Fruit fly (Drosophila melanogaster) whole organism, embryonic: Measurements from ENCODE around the gene SP555.

Source experiments
- B-H1 ChIP-seq: fragments of 200-800 bp; sonication (Bioruptor generic); IDR thresholded peaks from 3 replicates; pipeline ENCODE4 v1.3.6; 2022; ENCODE audit warnings: missing biosample characterization, missing genetic modification characterization
- CG10274 ChIP-seq: fragments of 200-800 bp; sonication (Bioruptor generic); optimal IDR thresholded peaks from 3 replicates; lab custom pipeline; 2017; ENCODE audit warnings: missing biosample characterization, mild to moderate bottlenecking, missing genetic modification characterization
- CG10959 ChIP-seq: fragments of 200-800 bp; sonication (Bioruptor generic); IDR thresholded peaks from 2 replicates; pipeline ENCODE4 v1.3.6; 2022; ENCODE audit warnings: missing biosample characterization, missing genetic modification characterization
- CG11723 ChIP-seq: fragments of 200-800 bp; sonication (Bioruptor generic); optimal IDR thresholded peaks from 2 replicates; lab custom pipeline; 2017; ENCODE audit warnings: missing biosample characterization, mild to moderate bottlenecking, missing genetic modification characterization
- CG12659 ChIP-seq: fragments of 200-800 bp; sonication (Bioruptor generic); optimal IDR thresholded peaks from 3 replicates; lab custom pipeline; 2017; ENCODE audit warnings: mild to moderate bottlenecking, missing biosample characterization, missing genetic modification reagents, missing genetic modification characterization
- CG13123 ChIP-seq: fragments of 200-800 bp; sonication (Bioruptor generic); optimal IDR thresholded peaks from 2 replicates; lab custom pipeline; 2016; ENCODE audit warnings: missing biosample characterization, missing genetic modification characterization
- CG13287 ChIP-seq: fragments of 200-800 bp; sonication (Bioruptor generic); IDR thresholded peaks from 2 replicates; pipeline ENCODE4 v1.3.6; 2022; ENCODE audit warnings: missing biosample characterization, missing genetic modification characterization; ENCODE audit not compliant: partially characterized antibody
- CG13624 ChIP-seq: fragments of 200-800 bp; sonication (Bioruptor generic); optimal IDR thresholded peaks from 2 replicates; lab custom pipeline; 2016; ENCODE audit warnings: missing biosample characterization, missing genetic modification characterization
- CG14965 ChIP-seq: fragments of 200-800 bp; sonication (Bioruptor generic); optimal IDR thresholded peaks from 2 replicates; lab custom pipeline; 2016; ENCODE audit warnings: missing biosample characterization, missing genetic modification characterization, borderline replicate concordance
- CG15011 ChIP-seq: fragments of 200-800 bp; sonication (Bioruptor generic); optimal IDR thresholded peaks from 3 replicates; lab custom pipeline; 2018; ENCODE audit warnings: missing biosample characterization, mild to moderate bottlenecking, missing genetic modification characterization
- CG15601 ChIP-seq: fragments of 200-800 bp; sonication (Bioruptor generic); optimal IDR thresholded peaks from 3 replicates; lab custom pipeline; 2019; ENCODE audit warnings: missing biosample characterization, mild to moderate bottlenecking, missing genetic modification characterization, moderate library complexity
- CG1792 ChIP-seq: fragments of 200-800 bp; sonication (Bioruptor generic); optimal IDR thresholded peaks from 2 replicates; lab custom pipeline; 2016; ENCODE audit warnings: missing biosample characterization, missing genetic modification characterization
- CG18599 ChIP-seq: fragments of 200-800 bp; sonication (Bioruptor generic); optimal IDR thresholded peaks from 3 replicates; lab custom pipeline; 2017; ENCODE audit warnings: missing biosample characterization, missing genetic modification characterization, mild to moderate bottlenecking, moderate library complexity, missing genetic modification reagents
- CG18764 ChIP-seq: fragments of 200-800 bp; sonication (Bioruptor generic); optimal IDR thresholded peaks from 3 replicates; lab custom pipeline; 2016; ENCODE audit warnings: missing biosample characterization, missing genetic modification characterization
- CG2120 ChIP-seq: fragments of 200-800 bp; sonication (Bioruptor generic); optimal IDR thresholded peaks from 3 replicates; lab custom pipeline; 2016; ENCODE audit warnings: missing biosample characterization, missing genetic modification characterization
- CG30020 ChIP-seq: fragments of 200-800 bp; optimal IDR thresholded peaks from 2 replicates; lab custom pipeline; 2019; ENCODE audit warnings: missing biosample characterization, mild to moderate bottlenecking, missing genetic modification characterization, moderate library complexity
- CG34422 ChIP-seq: fragments of 200-800 bp; sonication (Bioruptor generic); IDR thresholded peaks from 3 replicates; pipeline ENCODE4 v1.3.6; 2022; ENCODE audit warnings: missing biosample characterization, missing genetic modification characterization
- CG3995 ChIP-seq: fragments of 200-800 bp; sonication (Bioruptor generic); optimal IDR thresholded peaks from 3 replicates; lab custom pipeline; 2016; ENCODE audit warnings: missing biosample characterization, missing genetic modification characterization
- CG5180 ChIP-seq: fragments of 200-800 bp; sonication (Bioruptor generic); optimal IDR thresholded peaks from 3 replicates; lab custom pipeline; 2017; ENCODE audit warnings: missing biosample characterization, missing genetic modification characterization, mild to moderate bottlenecking, moderate library complexity, missing genetic modification reagents
- CG6854 ChIP-seq: fragments of 200-800 bp; sonication (Bioruptor generic); optimal IDR thresholded peaks from 3 replicates; lab custom pipeline; 2017; ENCODE audit warnings: missing biosample characterization, mild to moderate bottlenecking, missing genetic modification characterization
- CG7357 ChIP-seq: fragments of 200-800 bp; sonication (Bioruptor generic); IDR thresholded peaks from 3 replicates; pipeline ENCODE4 v1.3.6; 2022; ENCODE audit warnings: missing biosample characterization, missing genetic modification characterization
- CG7987 ChIP-seq: fragments of 200-800 bp; sonication (Bioruptor generic); optimal IDR thresholded peaks from 2 replicates; lab custom pipeline; 2018; ENCODE audit warnings: missing biosample characterization, mild to moderate bottlenecking, missing genetic modification characterization, moderate library complexity
- CG9817 ChIP-seq: fragments of 200-800 bp; sonication (Bioruptor generic); optimal IDR thresholded peaks from 2 replicates; lab custom pipeline; 2018; ENCODE audit warnings: missing biosample characterization, mild to moderate bottlenecking, missing genetic modification characterization, moderate library complexity
- CG9876 ChIP-seq: fragments of 200-800 bp; sonication (Bioruptor generic); optimal IDR thresholded peaks from 2 replicates; lab custom pipeline; 2016; ENCODE audit warnings: missing biosample characterization, missing genetic modification characterization
- Elba2 ChIP-seq: fragments of 200-800 bp; sonication (Bioruptor generic); optimal IDR thresholded peaks from 3 replicates; lab custom pipeline; 2016; ENCODE audit warnings: missing biosample characterization, missing genetic modification characterization
- Hey ChIP-seq: fragments of 200-800 bp; sonication (Bioruptor generic); optimal IDR thresholded peaks from 3 replicates; lab custom pipeline; 2018; ENCODE audit warnings: missing biosample characterization, mild to moderate bottlenecking, missing genetic modification characterization
- Lhr ChIP-seq: fragments of 200-800 bp; sonication (Bioruptor generic); optimal IDR thresholded peaks from 3 replicates; lab custom pipeline; 2017; ENCODE audit warnings: mild to moderate bottlenecking, missing biosample characterization, missing genetic modification reagents, missing genetic modification characterization
- NC2α ChIP-seq: fragments of 200-800 bp; sonication (Bioruptor generic); optimal IDR thresholded peaks from 2 replicates; lab custom pipeline; 2016; ENCODE audit warnings: missing biosample characterization, missing genetic modification characterization
- NFAT ChIP-seq: fragments of 200-800 bp; sonication (Bioruptor generic); IDR thresholded peaks from 2 replicates; pipeline ENCODE4 v1.3.6; 2022; ENCODE audit warnings: missing biosample characterization, missing genetic modification characterization
- Six4 ChIP-seq: fragments of 200-800 bp; sonication (Bioruptor generic); optimal IDR thresholded peaks from 2 replicates; lab custom pipeline; 2016; ENCODE audit warnings: missing biosample characterization, missing genetic modification characterization
- Tbp ChIP-seq: fragments of >200 bp; optimal IDR thresholded peaks from 2 replicates; lab custom pipeline; 2018; ENCODE audit warnings: missing biosample characterization, missing genetic modification characterization
- Xrp1 ChIP-seq: fragments of 200-800 bp; sonication (Bioruptor generic); IDR thresholded peaks from 2 replicates; pipeline ENCODE4 v1.3.6; 2022; ENCODE audit warnings: missing biosample characterization, missing genetic modification characterization
- bbx ChIP-seq: fragments of 200-800 bp; sonication (Bioruptor generic); IDR thresholded peaks from 2 replicates; pipeline ENCODE4 v1.3.6; 2022; ENCODE audit warnings: missing biosample characterization, missing genetic modification characterization; ENCODE audit not compliant: partially characterized antibody
- bigmax ChIP-seq: fragments of 200-800 bp; sonication (Bioruptor generic); optimal IDR thresholded peaks from 2 replicates; lab custom pipeline; 2018; ENCODE audit warnings: missing biosample characterization, mild to moderate bottlenecking, missing genetic modification characterization
- caup ChIP-seq: fragments of 200-800 bp; sonication (Bioruptor generic); optimal IDR thresholded peaks from 3 replicates; lab custom pipeline; 2017; ENCODE audit warnings: missing biosample characterization, mild to moderate bottlenecking, missing genetic modification characterization, moderate library complexity; ENCODE audit not compliant: severe bottlenecking
- chn ChIP-seq: fragments of 200-800 bp; sonication (Bioruptor generic); optimal IDR thresholded peaks from 2 replicates; lab custom pipeline; 2016; ENCODE audit warnings: missing biosample characterization, missing genetic modification characterization
- croc ChIP-seq: fragments of 200-800 bp; sonication (Bioruptor generic); conservative IDR thresholded peaks from 3 replicates; pipeline ENCODE4 v1.3.6; 2022; ENCODE audit warnings: missing biosample characterization, missing genetic modification characterization
- fd3F ChIP-seq: fragments of 200-800 bp; sonication (Bioruptor generic); optimal IDR thresholded peaks from 2 replicates; lab custom pipeline; 2018; ENCODE audit warnings: missing biosample characterization, mild to moderate bottlenecking, missing genetic modification characterization, moderate library complexity
- ind ChIP-seq: fragments of 200-800 bp; sonication (Bioruptor generic); optimal IDR thresholded peaks from 3 replicates; lab custom pipeline; 2016; ENCODE audit warnings: missing biosample characterization, missing genetic modification characterization
- lbe ChIP-seq: fragments of 200-800 bp; sonication (Bioruptor generic); optimal IDR thresholded peaks from 2 replicates; lab custom pipeline; 2016; ENCODE audit warnings: missing biosample characterization, mild to moderate bottlenecking, missing genetic modification characterization
- lilli ChIP-seq: fragments of 200-800 bp; sonication (Bioruptor generic); optimal IDR thresholded peaks from 3 replicates; lab custom pipeline; 2016; ENCODE audit warnings: missing biosample characterization, missing genetic modification characterization
- oc ChIP-seq: fragments of 200-800 bp; sonication (Bioruptor generic); optimal IDR thresholded peaks from 2 replicates; lab custom pipeline; 2018; ENCODE audit warnings: missing biosample characterization, mild to moderate bottlenecking, missing genetic modification characterization, moderate library complexity
- pho ChIP-seq: fragments of 200-800 bp; sonication (Bioruptor generic); optimal IDR thresholded peaks from 2 replicates; lab custom pipeline; 2016; ENCODE audit warnings: missing biosample characterization, missing genetic modification characterization
- pum ChIP-seq: fragments of 200-800 bp; sonication (Bioruptor generic); optimal IDR thresholded peaks from 2 replicates; lab custom pipeline; 2016; ENCODE audit warnings: missing biosample characterization, missing genetic modification characterization
- slou ChIP-seq: fragments of 200-800 bp; sonication (Bioruptor generic); optimal IDR thresholded peaks from 3 replicates; lab custom pipeline; 2016; ENCODE audit warnings: missing biosample characterization, missing genetic modification characterization
- sug ChIP-seq: fragments of 200-800 bp; optimal IDR thresholded peaks from 2 replicates; lab custom pipeline; 2019; ENCODE audit warnings: missing biosample characterization, mild to moderate bottlenecking, missing genetic modification characterization, moderate library complexity
- tx ChIP-seq: fragments of 200-800 bp; sonication (Bioruptor generic); optimal IDR thresholded peaks from 2 replicates; lab custom pipeline; 2016; ENCODE audit warnings: missing biosample characterization, missing genetic modification characterization
- unpg ChIP-seq: fragments of 200-800 bp; sonication (Bioruptor generic); optimal IDR thresholded peaks from 3 replicates; lab custom pipeline; 2018; ENCODE audit warnings: missing biosample characterization, mild to moderate bottlenecking, missing genetic modification characterization, moderate library complexity
- zen ChIP-seq: fragments of 200-800 bp; sonication (Bioruptor generic); optimal IDR thresholded peaks from 3 replicates; lab custom pipeline; 2018; ENCODE audit warnings: missing biosample characterization, mild to moderate bottlenecking, missing genetic modification characterization, moderate library complexity

SP555 gene

dm6 chr2L:5052367-5052914 lies 14.9 kb downstream of the SP555 start, which contains the start of gene senju (continued):
- TF ChIP-seq sug (tag; lab: Kevin White, UChicago) (peak; percentile 85), caup (peak; percentile 92), fd3F (GFP tag; lab: Kevin White, UChicago) (peak; percentile 50), Hey (peak; percentile 69), Six4 (GFP tag; lab: Kevin White, UChicago) (peak; percentile 84), tx (GFP tag; lab: Kevin White, UChicago) (peak; percentile 82), CG13624 (GFP tag; lab: Kevin White, UChicago) (peak; percentile 89), CG12659 (GFP tag; lab: Kevin White, UChicago) (peak; percentile 90), CG7357 (GFP tag; lab: Robert Waterston, UW) (no peak; the same call in 2 of the 3 replicates), CG10274 (GFP tag; lab: Kevin White, UChicago) (peak; percentile 21), CG9817 (tag; lab: Kevin White, UChicago) (peak; percentile 51), CG7987 (GFP tag; lab: Kevin White, UChicago) (peak; percentile 93), CG18599 (peak; percentile 90), CG9876 (GFP tag; lab: Kevin White, UChicago) (peak; percentile 66), NFAT (GFP tag; lab: Robert Waterston, UW) (peak; percentile 79), Xrp1 (GFP tag; lab: Robert Waterston, UW) (peak; percentile 81; the same call in 1 of the 2 replicates), CG1792 (GFP tag; lab: Kevin White, UChicago) (peak; percentile 60), slou (GFP tag; lab: Kevin White, UChicago) (peak; percentile 52), CG11723 (GFP tag; lab: Kevin White, UChicago) (peak; percentile 81), Elba2 (no peak), zen (tag; lab: Kevin White, UChicago) (peak; percentile 53), Tbp (GFP tag; lab: Kevin White, UChicago) (no peak), B-H1 (GFP tag; lab: Robert Waterston, UW) (peak; percentile 73), CG34422 (GFP tag; lab: Robert Waterston, UW) (peak; percentile 94), oc (tag; lab: Kevin White, UChicago) (peak; percentile 39), unpg (GFP tag; lab: Kevin White, UChicago) (peak; percentile 80), bbx (GFP tag; lab: Robert Waterston, UW) (peak; percentile 35; the same call in 1 of the 2 replicates), CG13287 (GFP tag; lab: Robert Waterston, UW) (peak; percentile 69), croc (GFP tag; lab: Robert Waterston, UW) (peak; percentile 27; the same call in 1 of the 3 replicates), CG2120 (GFP tag; lab: Kevin White, UChicago) (peak; percentile 96), lbe (peak; percentile 69), CG5180 (peak; percentile 62), bigmax (GFP tag; lab: Kevin White, UChicago) (peak; percentile 30), CG14965 (GFP tag; lab: Kevin White, UChicago) (peak; percentile 25), Lhr (GFP tag; lab: Kevin White, UChicago) (peak; percentile 63), CG3995 (GFP tag; lab: Kevin White, UChicago) (peak; percentile 56), pho (GFP tag; lab: Kevin White, UChicago) (peak; percentile 86), chn (GFP tag; lab: Kevin White, UChicago) (peak; percentile 87), CG15601 (tag; lab: Kevin White, UChicago) (peak; percentile 45), pum (GFP tag; lab: Kevin White, UChicago) (peak; percentile 83), CG10959 (GFP tag; lab: Robert Waterston, UW) (peak; percentile 50; the same call in 1 of the 2 replicates), ind (GFP tag; lab: Kevin White, UChicago) (peak; percentile 78), NC2α (GFP tag; lab: Kevin White, UChicago) (peak; percentile 66), CG30020 (peak; percentile 55), lilli (GFP tag; lab: Kevin White, UChicago) (peak; percentile 94), CG15011 (GFP tag; lab: Kevin White, UChicago) (peak; percentile 39), CG18764 (peak; percentile 74), CG13123 (GFP tag; lab: Kevin White, UChicago) (peak; percentile 81), CG6854 (GFP tag; lab: Kevin White, UChicago) (peak; percentile 75)
